Fruit fly (Drosophila melanogaster): ENCODE measurements around the gene Dnaaf5.

DNA sequence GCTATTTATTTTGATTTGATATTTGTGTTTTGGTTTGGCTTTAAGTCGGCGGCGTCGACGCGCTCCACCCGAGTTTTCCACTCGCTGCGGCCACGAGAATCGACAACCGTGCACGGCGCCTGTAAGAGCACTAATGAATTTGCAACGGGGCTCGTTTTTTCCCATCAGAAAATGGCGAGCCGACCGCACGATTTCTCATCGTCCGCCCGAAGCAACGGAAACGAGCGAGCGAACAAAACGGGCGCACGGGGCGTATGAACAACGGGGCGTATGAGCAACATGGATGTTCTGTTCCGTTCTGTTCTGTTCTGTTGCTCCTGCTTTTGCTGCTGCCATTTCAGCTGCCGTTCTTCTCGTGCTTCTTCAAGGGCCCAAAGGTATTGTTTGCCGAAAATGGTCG is 43.7 kb upstream of the Dnaaf5 start:
- TF ChIP-seq Sox102F (GFP tag; optimal IDR thresholded peaks at IDR 0.05) (no peak), Poxn (GFP tag; IDR thresholded peaks at IDR 0.05) (no peak), CG3995 (GFP tag; optimal IDR thresholded peaks at IDR 0.05) (no peak)
